Fruit fly (Drosophila melanogaster) whole organism, embryonic: ENCODE measurements around the gene salr.

Experiments used
- Ada2b ChIP-seq: fragments of 200-800 bp; sonication (Bioruptor generic); IDR thresholded peaks from 2 replicates; pipeline ENCODE4 v1.3.6; 2022; ENCODE audit warnings: missing biosample characterization, missing genetic modification characterization
- Atf-2 ChIP-seq: fragments of 200-800 bp; sonication (Bioruptor generic); optimal IDR thresholded peaks from 2 replicates; lab custom pipeline; 2016; ENCODE audit warnings: missing biosample characterization, missing genetic modification characterization
- B-H1 ChIP-seq: fragments of 200-800 bp; sonication (Bioruptor generic); IDR thresholded peaks from 3 replicates; pipeline ENCODE4 v1.3.6; 2022; ENCODE audit warnings: missing biosample characterization, missing genetic modification characterization
- BEAF-32 ChIP-seq: fragments of 200-800 bp; sonication (Bioruptor generic); optimal IDR thresholded peaks from 3 replicates; lab custom pipeline; 2017; ENCODE audit warnings: missing biosample characterization, missing genetic modification characterization, mild to moderate bottlenecking, moderate library complexity, missing genetic modification reagents
- Bgb ChIP-seq: fragments of 200-800 bp; sonication (Bioruptor generic); IDR thresholded peaks from 2 replicates; pipeline ENCODE4 v1.3.6; 2022; ENCODE audit warnings: missing biosample characterization, missing genetic modification characterization; ENCODE audit not compliant: partially characterized antibody
- CG10209 ChIP-seq: fragments of 200-800 bp; sonication (Bioruptor generic); optimal IDR thresholded peaks from 3 replicates; lab custom pipeline; 2017; ENCODE audit warnings: missing biosample characterization, mild to moderate bottlenecking, missing genetic modification characterization, missing genetic modification reagents
- CG11093 ChIP-seq: fragments of 200-800 bp; sonication (Bioruptor generic); IDR thresholded peaks from 3 replicates; pipeline ENCODE4 v1.3.6; 2022; ENCODE audit warnings: missing biosample characterization, missing genetic modification characterization
- CG11695 ChIP-seq: fragments of 200-800 bp; sonication (Bioruptor generic); IDR thresholded peaks from 3 replicates; pipeline ENCODE4 v1.3.6; 2022; ENCODE audit warnings: missing biosample characterization, missing genetic modification characterization
- CG11723 ChIP-seq: fragments of 200-800 bp; sonication (Bioruptor generic); optimal IDR thresholded peaks from 2 replicates; lab custom pipeline; 2017; ENCODE audit warnings: missing biosample characterization, mild to moderate bottlenecking, missing genetic modification characterization
- CG15011 ChIP-seq: fragments of 200-800 bp; sonication (Bioruptor generic); optimal IDR thresholded peaks from 3 replicates; lab custom pipeline; 2018; ENCODE audit warnings: missing biosample characterization, mild to moderate bottlenecking, missing genetic modification characterization
- CG18011 ChIP-seq: fragments of 200-800 bp; sonication (Bioruptor generic); optimal IDR thresholded peaks from 2 replicates; lab custom pipeline; 2017; ENCODE audit warnings: missing biosample characterization, missing genetic modification characterization, mild to moderate bottlenecking, moderate library complexity, missing genotype
- CG2120 ChIP-seq: fragments of 200-800 bp; sonication (Bioruptor generic); optimal IDR thresholded peaks from 3 replicates; lab custom pipeline; 2016; ENCODE audit warnings: missing biosample characterization, missing genetic modification characterization
- CG2202 ChIP-seq: fragments of 200-800 bp; sonication (Bioruptor generic); optimal IDR thresholded peaks from 2 replicates; lab custom pipeline; 2018; ENCODE audit warnings: missing biosample characterization, mild to moderate bottlenecking, missing genetic modification characterization
- CG3065 ChIP-seq: fragments of 200-800 bp; sonication (Bioruptor generic); optimal IDR thresholded peaks from 2 replicates; lab custom pipeline; 2016; ENCODE audit warnings: missing biosample characterization, missing genetic modification characterization
- CG31441 ChIP-seq: fragments of 200-800 bp; sonication (Bioruptor generic); IDR thresholded peaks from 2 replicates; pipeline ENCODE4 v1.3.6; 2022; ENCODE audit warnings: missing biosample characterization, missing genetic modification characterization
- CG3163 ChIP-seq: fragments of 200-800 bp; sonication (Bioruptor generic); optimal IDR thresholded peaks from 3 replicates; lab custom pipeline; 2016; ENCODE audit warnings: missing biosample characterization, missing genetic modification characterization
- CG4730 ChIP-seq: fragments of 200-800 bp; sonication (Bioruptor generic); IDR thresholded peaks from 2 replicates; pipeline ENCODE4 v1.3.6; 2022; ENCODE audit warnings: missing biosample characterization, missing genetic modification characterization
- Camta ChIP-seq: fragments of 200-800 bp; sonication (Bioruptor generic); optimal IDR thresholded peaks from 2 replicates; lab custom pipeline; 2016; ENCODE audit warnings: missing biosample characterization, missing genetic modification characterization
- Dfd ChIP-seq, 2 experiments: fragments of >200 bp; optimal IDR thresholded peaks; 2 replicates each; lab custom pipeline; 2017; ENCODE audit warnings: missing biosample characterization in 2 of 2, missing genetic modification characterization in 2 of 2
- Dll ChIP-seq: fragments of 200-800 bp; sonication (Bioruptor generic); IDR thresholded peaks from 4 replicates; pipeline ENCODE4 v1.3.6; 2022; ENCODE audit warnings: missing biosample characterization, missing genetic modification characterization; ENCODE audit not compliant: partially characterized antibody
- Ets65A ChIP-seq: fragments of 200-800 bp; sonication (Bioruptor generic); peaks from one replicate; lab custom pipeline; 2016; ENCODE audit warnings: missing biosample characterization, missing genetic modification characterization
- Fer3 ChIP-seq: fragments of 200-800 bp; sonication (Bioruptor generic); optimal IDR thresholded peaks from 2 replicates; lab custom pipeline; 2018; ENCODE audit warnings: missing biosample characterization, mild to moderate bottlenecking, missing genetic modification characterization, moderate library complexity
- Hey ChIP-seq: fragments of 200-800 bp; sonication (Bioruptor generic); optimal IDR thresholded peaks from 3 replicates; lab custom pipeline; 2018; ENCODE audit warnings: missing biosample characterization, mild to moderate bottlenecking, missing genetic modification characterization
- HmgZ ChIP-seq: fragments of 200-800 bp; sonication (Bioruptor generic); optimal IDR thresholded peaks from 2 replicates; lab custom pipeline; 2018; ENCODE audit warnings: missing biosample characterization, mild to moderate bottlenecking, missing genetic modification characterization
- Hmx ChIP-seq: fragments of 200-800 bp; sonication (Bioruptor generic); optimal IDR thresholded peaks from 2 replicates; lab custom pipeline; 2016; ENCODE audit warnings: missing biosample characterization, missing genetic modification characterization
- Lim3 ChIP-seq: fragments of 200-800 bp; sonication (Bioruptor generic); IDR thresholded peaks from 2 replicates; pipeline ENCODE4 v1.3.6; 2022; ENCODE audit warnings: missing biosample characterization, missing genetic modification characterization
- Max ChIP-seq: fragments of 200-800 bp; sonication (Bioruptor generic); optimal IDR thresholded peaks from 2 replicates; lab custom pipeline; 2016; ENCODE audit warnings: missing biosample characterization, mild to moderate bottlenecking, missing genetic modification characterization
- NK7.1 ChIP-seq: fragments of 200-800 bp; sonication (Bioruptor generic); optimal IDR thresholded peaks from 3 replicates; lab custom pipeline; 2016; ENCODE audit warnings: missing biosample characterization, missing genetic modification characterization
- Side ChIP-seq: fragments of 200-800 bp; sonication (Bioruptor generic); optimal IDR thresholded peaks from 2 replicates; lab custom pipeline; 2016; ENCODE audit warnings: missing biosample characterization, missing genetic modification characterization
- Ssrp ChIP-seq: fragments of 200-800 bp; sonication (Bioruptor generic); optimal IDR thresholded peaks from 2 replicates; lab custom pipeline; 2018; ENCODE audit warnings: missing biosample characterization, mild to moderate bottlenecking, missing genetic modification characterization, moderate library complexity
- ab ChIP-seq: fragments of 200-800 bp; sonication (Bioruptor generic); optimal IDR thresholded peaks from 2 replicates; lab custom pipeline; 2016; ENCODE audit warnings: missing biosample characterization, missing genetic modification characterization
- ap ChIP-seq: fragments of 200-800 bp; sonication (Bioruptor generic); IDR thresholded peaks from 2 replicates; pipeline ENCODE4 v1.3.6; 2022; ENCODE audit warnings: missing biosample characterization, missing genetic modification characterization
- cato ChIP-seq: fragments of 200-800 bp; sonication (Bioruptor generic); optimal IDR thresholded peaks from 2 replicates; lab custom pipeline; 2016; ENCODE audit warnings: missing biosample characterization, missing genetic modification characterization, borderline replicate concordance
- caup ChIP-seq: fragments of 200-800 bp; sonication (Bioruptor generic); optimal IDR thresholded peaks from 3 replicates; lab custom pipeline; 2017; ENCODE audit warnings: missing biosample characterization, mild to moderate bottlenecking, missing genetic modification characterization, moderate library complexity; ENCODE audit not compliant: severe bottlenecking
- corto ChIP-seq: fragments of 200-800 bp; sonication (Bioruptor generic); optimal IDR thresholded peaks from 2 replicates; lab custom pipeline; 2016; ENCODE audit warnings: missing biosample characterization, mild to moderate bottlenecking, missing genetic modification characterization, moderate library complexity
- gfzf ChIP-seq: fragments of 200-800 bp; sonication (Bioruptor generic); optimal IDR thresholded peaks from 2 replicates; lab custom pipeline; 2016; ENCODE audit warnings: missing biosample characterization, mild to moderate bottlenecking, missing genetic modification characterization, moderate library complexity
- gsb ChIP-seq: fragments of 200-800 bp; sonication (Bioruptor generic); IDR thresholded peaks from 2 replicates; pipeline ENCODE4 v1.3.6; 2022; ENCODE audit warnings: missing biosample characterization, missing genetic modification characterization
- inv ChIP-seq: fragments of 200-800 bp; sonication (Bioruptor generic); IDR thresholded peaks from 2 replicates; pipeline ENCODE4 v1.3.6; 2022; ENCODE audit warnings: missing biosample characterization, missing genetic modification characterization; ENCODE audit not compliant: partially characterized antibody
- jigr1 ChIP-seq: fragments of 200-800 bp; sonication (Bioruptor generic); IDR thresholded peaks from 3 replicates; pipeline ENCODE4 v1.3.6; 2022; ENCODE audit warnings: missing biosample characterization, missing genetic modification characterization
- kay ChIP-seq: fragments of 200-800 bp; sonication (Bioruptor generic); optimal IDR thresholded peaks from 2 replicates; lab custom pipeline; 2016; ENCODE audit warnings: missing biosample characterization, missing genetic modification characterization
- nerfin-2 ChIP-seq: fragments of 200-800 bp; sonication (Bioruptor generic); IDR thresholded peaks from 2 replicates; pipeline ENCODE4 v1.3.6; 2022; ENCODE audit warnings: missing biosample characterization, missing genetic modification characterization; ENCODE audit not compliant: partially characterized antibody
- p53 ChIP-seq: fragments of 200-800 bp; sonication (Bioruptor generic); optimal IDR thresholded peaks from 2 replicates; lab custom pipeline; 2016; ENCODE audit warnings: missing biosample characterization, missing genetic modification characterization
- pan ChIP-seq, 4 experiments: fragments of >200 bp in 3 of 4; fragments of 200-800 bp in 1 of 4; sonication (Bioruptor generic) in 1 of 4; optimal IDR thresholded peaks in 3 of 4; IDR thresholded peaks in 1 of 4; 2 replicates each; pipeline versions ENCODE4 v1.3.6 to Lab custom; 2017 to 2022; ENCODE audit warnings: missing biosample characterization in 2 of 4, missing genetic modification characterization in 2 of 4, mixed read lengths in 1 of 4
- pfk ChIP-seq: fragments of 200-800 bp; sonication (Bioruptor generic); optimal IDR thresholded peaks from 2 replicates; lab custom pipeline; 2018; ENCODE audit warnings: missing biosample characterization, mild to moderate bottlenecking, missing genetic modification characterization, moderate library complexity
- phol ChIP-seq: fragments of 200-800 bp; sonication (Bioruptor generic); optimal IDR thresholded peaks from 3 replicates; lab custom pipeline; 2018; ENCODE audit warnings: missing biosample characterization, mild to moderate bottlenecking, missing genetic modification characterization, moderate library complexity
- row ChIP-seq: fragments of 200-800 bp; sonication (Bioruptor generic); IDR thresholded peaks from 3 replicates; pipeline ENCODE4 v1.3.6; 2022; ENCODE audit warnings: missing biosample characterization, missing genetic modification characterization
- trh ChIP-seq: fragments of 200-800 bp; sonication (Bioruptor generic); optimal IDR thresholded peaks from 2 replicates; lab custom pipeline; 2016; ENCODE audit warnings: missing biosample characterization, missing genetic modification characterization
- ttk ChIP-seq: fragments of 200-800 bp; sonication (Bioruptor generic); IDR thresholded peaks from 2 replicates; pipeline ENCODE4 v2.1.2; 2022; ENCODE audit warnings: missing biosample characterization, missing genetic modification characterization
- unc-4 ChIP-seq: fragments of 200-800 bp; sonication (Bioruptor generic); IDR thresholded peaks from 2 replicates; pipeline ENCODE4 v1.3.6; 2022; ENCODE audit warnings: missing biosample characterization, missing genetic modification characterization; ENCODE audit not compliant: partially characterized antibody
- usp ChIP-seq: fragments of >200 bp; optimal IDR thresholded peaks from 2 replicates; lab custom pipeline; 2017; ENCODE audit warnings: missing biosample characterization, missing genetic modification characterization
- vfl ChIP-seq: fragments of 200-800 bp; sonication (Bioruptor generic); optimal IDR thresholded peaks from 2 replicates; lab custom pipeline; 2016; ENCODE audit warnings: missing biosample characterization, missing genetic modification characterization

The salr gene

dm6 chr2L:11338219-11338618 is 20.5 kb upstream of the salr start (continued):
- TF ChIP-seq usp (GFP tag; lab: Kevin White, UChicago) (no peak), Atf-2 (GFP tag; lab: Kevin White, UChicago) (peak; percentile 16), Ada2b (GFP tag; lab: Robert Waterston, UW) (no peak), Lim3 (no peak), corto (GFP tag; lab: Kevin White, UChicago) (no peak), HmgZ (no peak), pfk (GFP tag; lab: Kevin White, UChicago) (no peak), B-H1 (GFP tag; lab: Robert Waterston, UW) (no peak), CG2202 (tag; lab: Kevin White, UChicago) (no peak), Hmx (GFP tag; lab: Kevin White, UChicago) (no peak), Fer3 (tag; lab: Kevin White, UChicago) (no peak), CG15011 (GFP tag; lab: Kevin White, UChicago) (no peak), Max (no peak), CG10209 (GFP tag; lab: Kevin White, UChicago) (peak; percentile 49), Bgb (GFP tag; lab: Robert Waterston, UW) (no peak), pan (optimal IDR thresholded peaks at IDR 0.05; lab: Kevin White, UChicago) (no peak), pan (GFP tag; optimal IDR thresholded peaks at IDR 0.05 in 1 of 2, IDR thresholded peaks at IDR 0.05 in 1 of 2) (no peak), Camta (GFP tag; lab: Kevin White, UChicago) (no peak), Ets65A (GFP tag; lab: Kevin White, UChicago) (no peak), row (GFP tag; lab: Robert Waterston, UW) (peak; percentile 59), Side (GFP tag; lab: Kevin White, UChicago) (no peak), Hey (no peak), ap (GFP tag; lab: Robert Waterston, UW) (no peak), CG11093 (GFP tag; lab: Robert Waterston, UW) (no peak), p53 (GFP tag; lab: Kevin White, UChicago) (no peak), CG11723 (GFP tag; lab: Kevin White, UChicago) (no peak), Ssrp (peak; percentile 27), unc-4 (GFP tag; lab: Robert Waterston, UW) (no peak), ab (GFP tag; lab: Kevin White, UChicago) (no peak), gsb (no peak), BEAF-32 (GFP tag; lab: Kevin White, UChicago) (no peak), ttk (peak; percentile 36; the same call in 1 of the 2 replicates), CG2120 (GFP tag; lab: Kevin White, UChicago) (no peak), cato (GFP tag; lab: Kevin White, UChicago) (no peak), jigr1 (GFP tag; lab: Robert Waterston, UW) (no peak), phol (tag; lab: Kevin White, UChicago) (peak; percentile 9), CG3065 (GFP tag; lab: Kevin White, UChicago) (no peak), caup (no peak), kay (GFP tag; lab: Kevin White, UChicago) (no peak), CG3163 (GFP tag; lab: Kevin White, UChicago) (no peak), CG31441 (GFP tag; lab: Robert Waterston, UW) (no peak), CG4730 (GFP tag; lab: Robert Waterston, UW) (no peak), gfzf (no peak), CG18011 (GFP tag; lab: Kevin White, UChicago) (no peak), NK7.1 (no peak), CG11695 (no peak), trh (GFP tag; lab: Kevin White, UChicago) (no peak), vfl (GFP tag; lab: Kevin White, UChicago) (no peak), Dll (GFP tag; lab: Robert Waterston, UW) (no peak), inv (GFP tag; lab: Robert Waterston, UW) (no peak), Dfd (GFP tag; optimal IDR thresholded peaks at IDR 0.05; lab: Kevin White, UChicago) (no peak), nerfin-2 (GFP tag; lab: Robert Waterston, UW) (no peak)
